Worm (Caenorhabditis elegans) whole organism, L1 larva: ENCODE results near the gene C04A11.2.

ENCODE experiments used
- C04F5.9 ChIP-seq: sonication (generic microtip); optimal IDR thresholded peaks from 2 replicates; lab custom pipeline; 2016; ENCODE audit warnings: missing genetic modification characterization, missing compliant biosample characterization
- C16A3.4 ChIP-seq: fragments of 150-350 bp; optimal IDR thresholded peaks from 2 replicates; lab custom pipeline; 2014; ENCODE audit warnings: missing biosample characterization, missing genetic modification characterization
- Y116A8C.19 ChIP-seq: sonication (generic microtip); optimal IDR thresholded peaks from 2 replicates; lab custom pipeline; 2016; ENCODE audit warnings: missing compliant biosample characterization, missing genetic modification characterization, borderline replicate concordance
- alr-1 ChIP-seq: fragments of 200-800 bp; sonication (Bioruptor generic); optimal IDR thresholded peaks from 2 replicates; lab custom pipeline; 2018; ENCODE audit warnings: borderline replicate concordance, mild to moderate bottlenecking, missing genetic modification characterization, missing compliant biosample characterization
- aly-2 ChIP-seq: fragments of 150-350 bp; optimal IDR thresholded peaks from 2 replicates; lab custom pipeline; 2014; ENCODE audit warnings: missing biosample characterization, missing genetic modification characterization
- blmp-1 ChIP-seq: fragments of 150-350 bp; optimal IDR thresholded peaks from 2 replicates; lab custom pipeline; 2014; ENCODE audit warnings: missing biosample characterization, missing genetic modification characterization
- ceh-63 ChIP-seq: fragments of 200-800 bp; sonication (Bioruptor generic); optimal IDR thresholded peaks from 2 replicates; lab custom pipeline; 2018; ENCODE audit warnings: mild to moderate bottlenecking, missing genetic modification characterization, missing compliant biosample characterization
- ceh-8 ChIP-seq: fragments of 200-800 bp; sonication (Bioruptor generic); optimal IDR thresholded peaks from 2 replicates; lab custom pipeline; 2018; ENCODE audit warnings: mild to moderate bottlenecking, missing genetic modification characterization, moderate library complexity, missing compliant biosample characterization
- ceh-88 ChIP-seq: fragments of 200-800 bp; sonication (Bioruptor generic); IDR thresholded peaks from 2 replicates; pipeline ENCODE4 v1.3.6; 2022; ENCODE audit warnings: missing genetic modification characterization, missing compliant biosample characterization
- efl-1 ChIP-seq, 4 experiments: fragments of 150-350 bp; optimal IDR thresholded peaks in 3 of 4; peaks in 1 of 4; 1 replicate in 1 of 4; 2 replicates in 3 of 4; lab custom pipeline; 2014; ENCODE audit warnings: missing biosample characterization in 2 of 4, missing genetic modification characterization in 2 of 4, missing genetic modification reagents in 2 of 4
- efl-3 ChIP-seq: fragments of 200-800 bp; sonication (Bioruptor generic); optimal IDR thresholded peaks from 2 replicates; lab custom pipeline; 2018; ENCODE audit warnings: mild to moderate bottlenecking, missing genetic modification characterization, missing compliant biosample characterization
- elt-2 ChIP-seq: sonication (generic microtip); optimal IDR thresholded peaks from 2 replicates; lab custom pipeline; 2016; ENCODE audit warnings: missing genetic modification characterization, mild to moderate bottlenecking, inconsistent platforms, missing compliant biosample characterization, missing genetic modification reagents
- elt-3 ChIP-seq, 6 experiments: fragments of 150-350 bp in 1 of 6; sonication (generic microtip); optimal IDR thresholded peaks; 2 replicates each; lab custom pipeline; 2017 to 2018; ENCODE audit warnings: missing biosample characterization in 6 of 6, missing genetic modification characterization in 6 of 6, inconsistent platforms in 1 of 6
- ets-5 ChIP-seq: fragments of 200-800 bp; sonication (Bioruptor generic); IDR thresholded peaks from 2 replicates; pipeline ENCODE4 v1.3.6; 2022; ENCODE audit warnings: missing genetic modification characterization, missing compliant biosample characterization
- fkh-8 ChIP-seq: sonication (generic microtip); optimal IDR thresholded peaks from 2 replicates; lab custom pipeline; 2016; ENCODE audit warnings: mild to moderate bottlenecking, missing genetic modification characterization, missing compliant biosample characterization
- grh-1 ChIP-seq: fragments of 200-800 bp; sonication (Bioruptor generic); IDR thresholded peaks from 2 replicates; pipeline ENCODE4 v1.3.6; 2022; ENCODE audit warnings: missing genetic modification reagents, missing genetic modification characterization, missing compliant biosample characterization
- hlh-17 ChIP-seq: fragments of 200-800 bp; sonication (Bioruptor generic); optimal IDR thresholded peaks from 2 replicates; lab custom pipeline; 2018; ENCODE audit warnings: missing genetic modification characterization, mild to moderate bottlenecking, missing compliant biosample characterization, moderate library complexity, borderline replicate concordance
- hpl-2 ChIP-seq: fragments of 150-350 bp; optimal IDR thresholded peaks from 2 replicates; lab custom pipeline; 2014; ENCODE audit warnings: missing biosample characterization, missing genetic modification reagents, missing genetic modification characterization
- isw-1 ChIP-seq: fragments of 200-800 bp; sonication (Bioruptor generic); IDR thresholded peaks from 2 replicates; pipeline ENCODE4 v1.3.6; 2022; ENCODE audit warnings: missing genetic modification characterization, missing compliant biosample characterization
- lin-13 ChIP-seq: fragments of 150-350 bp; optimal IDR thresholded peaks from 2 replicates; lab custom pipeline; 2014; ENCODE audit warnings: missing biosample characterization, missing genetic modification reagents, missing genetic modification characterization
- lin-14 ChIP-seq: fragments of 200-800 bp; sonication (Bioruptor generic); optimal IDR thresholded peaks from 2 replicates; lab custom pipeline; 2018; ENCODE audit warnings: mild to moderate bottlenecking, missing genetic modification characterization, moderate library complexity, missing compliant biosample characterization
- lin-15B ChIP-seq: fragments of 150-350 bp; sonication (generic microtip); optimal IDR thresholded peaks from 3 replicates; lab custom pipeline; 2014; ENCODE audit warnings: missing biosample characterization, missing genetic modification characterization
- lin-35 ChIP-seq, 2 experiments: fragments of 150-350 bp; optimal IDR thresholded peaks; 2 replicates each; lab custom pipeline; 2014; ENCODE audit warnings: missing biosample characterization in 2 of 2, missing genetic modification characterization in 2 of 2, missing genetic modification reagents in 2 of 2
- lir-3 ChIP-seq: sonication (generic microtip); optimal IDR thresholded peaks from 2 replicates; lab custom pipeline; 2016; ENCODE audit warnings: mild to moderate bottlenecking, missing genetic modification characterization, moderate library complexity, missing compliant biosample characterization; ENCODE audit not compliant: poor library complexity
- lsy-2 ChIP-seq, 2 experiments: fragments of 150-350 bp; optimal IDR thresholded peaks; 2 replicates each; lab custom pipeline; 2014; ENCODE audit warnings: missing biosample characterization in 2 of 2, missing genetic modification characterization in 2 of 2
- mdl-1 ChIP-seq, 2 experiments: fragments of 150-350 bp; optimal IDR thresholded peaks; 2 replicates each; lab custom pipeline; 2014 to 2017; ENCODE audit warnings: missing biosample characterization in 2 of 2, missing genetic modification characterization in 2 of 2, inconsistent platforms in 1 of 2
- mef-2 ChIP-seq: fragments of 150-350 bp; optimal IDR thresholded peaks from 2 replicates; lab custom pipeline; 2014; ENCODE audit warnings: missing biosample characterization, missing genetic modification characterization
- mep-1 ChIP-seq: fragments of 150-350 bp; optimal IDR thresholded peaks from 2 replicates; lab custom pipeline; 2014; ENCODE audit warnings: missing biosample characterization, missing genetic modification characterization
- nhr-11 ChIP-seq: fragments of 150-350 bp; optimal IDR thresholded peaks from 2 replicates; lab custom pipeline; 2014; ENCODE audit warnings: missing biosample characterization, missing genetic modification characterization
- nhr-12 ChIP-seq: sonication (generic microtip); optimal IDR thresholded peaks from 2 replicates; lab custom pipeline; 2017; ENCODE audit warnings: missing biosample characterization, missing genetic modification characterization
- nhr-20 ChIP-seq: sonication (generic microtip); optimal IDR thresholded peaks from 2 replicates; lab custom pipeline; 2016; ENCODE audit warnings: mild to moderate bottlenecking, missing genetic modification characterization, missing compliant biosample characterization
- nhr-47 ChIP-seq: sonication (generic microtip); optimal IDR thresholded peaks from 2 replicates; lab custom pipeline; 2016; ENCODE audit warnings: mild to moderate bottlenecking, missing genetic modification characterization, moderate library complexity, missing compliant biosample characterization
- nhr-71 ChIP-seq: sonication (generic microtip); optimal IDR thresholded peaks from 2 replicates; lab custom pipeline; 2016; ENCODE audit warnings: mild to moderate bottlenecking, missing genetic modification characterization, moderate library complexity, missing compliant biosample characterization
- nhr-84 ChIP-seq: sonication (generic microtip); optimal IDR thresholded peaks from 2 replicates; lab custom pipeline; 2017; ENCODE audit warnings: missing biosample characterization, missing genetic modification characterization
- nhr-85 ChIP-seq: sonication (generic microtip); peaks from one replicate; lab custom pipeline; 2016; ENCODE audit warnings: missing genetic modification characterization, inconsistent platforms, missing compliant biosample characterization
- nhr-90 ChIP-seq: sonication (generic microtip); optimal IDR thresholded peaks from 2 replicates; lab custom pipeline; 2016; ENCODE audit warnings: mild to moderate bottlenecking, missing genetic modification characterization, missing compliant biosample characterization; ENCODE audit not compliant: poor library complexity
- pag-3 ChIP-seq: sonication (generic microtip); optimal IDR thresholded peaks from 2 replicates; lab custom pipeline; 2017; ENCODE audit warnings: missing genetic modification characterization, mild to moderate bottlenecking, missing compliant biosample characterization, antibody characterized with exemption, borderline replicate concordance; ENCODE audit not compliant: insufficient read depth
- pax-3 ChIP-seq: fragments of 200-800 bp; sonication (Bioruptor generic); optimal IDR thresholded peaks from 2 replicates; lab custom pipeline; 2018; ENCODE audit warnings: mild to moderate bottlenecking, missing genetic modification characterization, moderate library complexity, missing compliant biosample characterization
- pqm-1 ChIP-seq: sonication (generic microtip); optimal IDR thresholded peaks from 3 replicates; lab custom pipeline; 2017; ENCODE audit warnings: missing biosample characterization, missing genetic modification characterization
- rnt-1 ChIP-seq: sonication (generic microtip); optimal IDR thresholded peaks from 2 replicates; lab custom pipeline; 2016; ENCODE audit warnings: mild to moderate bottlenecking, missing genetic modification characterization, moderate library complexity, missing compliant biosample characterization
- skn-1 ChIP-seq: fragments of 150-350 bp; optimal IDR thresholded peaks from 2 replicates; lab custom pipeline; 2014; ENCODE audit warnings: missing biosample characterization, missing genetic modification characterization
- snu-23 ChIP-seq: sonication (generic microtip); optimal IDR thresholded peaks from 2 replicates; lab custom pipeline; 2016; ENCODE audit warnings: missing genetic modification characterization, missing compliant biosample characterization
- sox-4 ChIP-seq: sonication (generic microtip); optimal IDR thresholded peaks from 2 replicates; lab custom pipeline; 2016; ENCODE audit warnings: missing genetic modification characterization, missing compliant biosample characterization
- swsn-7 ChIP-seq: sonication (generic microtip); optimal IDR thresholded peaks from 2 replicates; lab custom pipeline; 2016; ENCODE audit warnings: missing genetic modification characterization, missing compliant biosample characterization
- tbx-2 ChIP-seq: sonication (generic microtip); optimal IDR thresholded peaks from 2 replicates; lab custom pipeline; 2016; ENCODE audit warnings: missing genetic modification characterization, missing compliant biosample characterization
- unc-130 ChIP-seq: fragments of 150-350 bp; optimal IDR thresholded peaks from 2 replicates; lab custom pipeline; 2017; ENCODE audit warnings: missing biosample characterization, missing genetic modification characterization, inconsistent platforms
- unc-86 ChIP-seq: sonication (generic microtip); optimal IDR thresholded peaks from 2 replicates; lab custom pipeline; 2016; ENCODE audit warnings: missing genetic modification characterization, missing compliant biosample characterization
- unc-98 ChIP-seq: fragments of 200-800 bp; sonication (Bioruptor generic); IDR thresholded peaks from 2 replicates; pipeline ENCODE4 v1.3.6; 2022; ENCODE audit warnings: missing genetic modification characterization, missing compliant biosample characterization
- vab-15 ChIP-seq: sonication (generic microtip); optimal IDR thresholded peaks from 2 replicates; lab custom pipeline; 2017; ENCODE audit warnings: missing genotype, mild to moderate bottlenecking, missing genetic modification characterization, missing compliant biosample characterization
- xbp-1 ChIP-seq: sonication (generic microtip); optimal IDR thresholded peaks from 2 replicates; lab custom pipeline; 2016; ENCODE audit warnings: missing genetic modification characterization, missing compliant biosample characterization
- zag-1 ChIP-seq: fragments of 150-350 bp; optimal IDR thresholded peaks from 2 replicates; lab custom pipeline; 2014; ENCODE audit warnings: missing biosample characterization, missing genetic modification characterization
- zip-4 ChIP-seq: fragments of 200-800 bp; sonication (Bioruptor generic); optimal IDR thresholded peaks from 2 replicates; lab custom pipeline; 2018; ENCODE audit warnings: mild to moderate bottlenecking, missing genetic modification characterization, moderate library complexity, missing compliant biosample characterization

The C04A11.2 gene

DNA sequence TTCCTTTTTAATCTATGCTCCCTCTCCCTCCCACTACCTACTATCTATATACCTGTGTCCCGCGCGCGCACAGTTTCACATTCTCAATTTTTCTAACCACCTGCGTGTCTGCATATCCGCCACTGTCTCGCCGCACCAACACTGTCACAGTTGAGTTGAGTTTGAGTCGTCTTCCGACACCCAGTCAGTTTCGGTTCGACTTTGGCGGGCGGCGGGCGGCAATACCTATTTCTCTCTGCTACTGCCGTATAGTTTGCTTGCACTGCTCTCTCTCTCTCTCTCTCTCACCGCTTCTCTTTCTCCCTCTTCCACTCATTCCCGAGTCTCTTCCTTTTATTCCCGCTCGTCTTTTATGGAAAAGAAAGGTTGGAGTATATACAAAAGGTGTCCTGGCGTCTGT is 6.8 kb upstream of the C04A11.2 start (continued):
- TF ChIP-seq lin-15B (tag; lab: Kevin White, UChicago): no peak
- TF ChIP-seq unc-98 (GFP tag; lab: Robert Waterston, UW): no peak
- TF ChIP-seq hlh-17: no peak
- TF ChIP-seq pqm-1 (tag; lab: Kevin White, UChicago): no peak
- TF ChIP-seq pax-3 (tag; lab: Kevin White, UChicago): no peak
- no peak for TF ChIP-seq isw-1 (GFP tag; lab: Robert Waterston, UW)
- no peak for TF ChIP-seq mef-2 (tag; lab: Kevin White, UChicago)
- no peak for TF ChIP-seq fkh-8 (tag; lab: Kevin White, UChicago)
- no peak for TF ChIP-seq rnt-1
- no peak for TF ChIP-seq zag-1 (tag; lab: Kevin White, UChicago)
- TF ChIP-seq ceh-8: no peak
- no peak for TF ChIP-seq hpl-2 (GFP tag; lab: Kevin White, UChicago)
- no peak for TF ChIP-seq aly-2
- TF ChIP-seq C16A3.4 (tag; lab: Kevin White, UChicago): no peak
- peak in 1 of 2 experiments; percentile 27 for TF ChIP-seq lin-35 (GFP tag; optimal IDR thresholded peaks at IDR 0.05; lab: Kevin White, UChicago)
- TF ChIP-seq nhr-20 (tag; lab: Kevin White, UChicago): peak; percentile 43
- TF ChIP-seq efl-3 (GFP tag; lab: Kevin White, UChicago): no peak
- TF ChIP-seq lir-3 (tag; lab: Kevin White, UChicago): no peak
- peak; percentile 1 for TF ChIP-seq skn-1 (tag; lab: Kevin White, UChicago)
- TF ChIP-seq ets-5: no peak
- TF ChIP-seq xbp-1 (tag; lab: Kevin White, UChicago): no peak
- TF ChIP-seq ceh-88 (GFP tag; lab: Robert Waterston, UW): no peak
- TF ChIP-seq Y116A8C.19 (tag; lab: Kevin White, UChicago): no peak
- TF ChIP-seq mdl-1 (tag; optimal IDR thresholded peaks at IDR 0.05; lab: Kevin White, UChicago): peak in 1 of 2 experiments; percentile 6
- TF ChIP-seq alr-1 (tag; lab: Kevin White, UChicago): no peak
- TF ChIP-seq unc-130 (tag; lab: Kevin White, UChicago): no peak
- no peak for TF ChIP-seq nhr-12
- no peak for TF ChIP-seq nhr-84
- TF ChIP-seq grh-1: no peak
- TF ChIP-seq sox-4 (tag; lab: Kevin White, UChicago): no peak
- no peak for TF ChIP-seq lin-13 (GFP tag; lab: Kevin White, UChicago)
- TF ChIP-seq nhr-11 (tag; lab: Kevin White, UChicago): no peak
- no peak for TF ChIP-seq unc-86 (tag; lab: Kevin White, UChicago)

ce11 chrX:13672622-13673021 is 4.0 kb upstream of the C04A11.2 start:
- TF ChIP-seq elt-3 (tag; optimal IDR thresholded peaks at IDR 0.05; lab: Kevin White, UChicago) (peak in 2 of 6 experiments; percentile 4 to 63), mep-1 (tag; lab: Kevin White, UChicago) (no peak), nhr-90 (tag; lab: Kevin White, UChicago) (peak; percentile 26), nhr-20 (tag; lab: Kevin White, UChicago) (peak; percentile 15), snu-23 (peak; percentile 55), lin-35 (GFP tag; optimal IDR thresholded peaks at IDR 0.05; lab: Kevin White, UChicago) (peak in 1 of 2 experiments; percentile 38), lin-14 (GFP tag; lab: Kevin White, UChicago) (peak; percentile 65), nhr-85 (tag; lab: Kevin White, UChicago) (peak; percentile 69), C04F5.9 (tag; lab: Kevin White, UChicago) (no peak), aly-2 (no peak), lsy-2 (tag; optimal IDR thresholded peaks at IDR 0.05; lab: Kevin White, UChicago) (peak in 1 of 2 experiments; percentile 27), pag-3 (tag; lab: Kevin White, UChicago) (peak; percentile 63), hlh-17 (no peak), efl-1 (optimal IDR thresholded peaks at IDR 0.05; lab: Kevin White, UChicago) (no peak), efl-1 (GFP tag; optimal IDR thresholded peaks at IDR 0.05 in 1 of 2; lab: Kevin White, UChicago) (peak in 1 of 2 experiments; percentile 26), ceh-63 (GFP tag; lab: Kevin White, UChicago) (no peak), blmp-1 (tag; lab: Kevin White, UChicago) (peak; percentile 75), tbx-2 (tag; lab: Kevin White, UChicago) (no peak), elt-2 (tag; lab: Kevin White, UChicago) (peak; percentile 24), swsn-7 (no peak), nhr-71 (tag; lab: Kevin White, UChicago) (peak; percentile 13), nhr-47 (tag; lab: Kevin White, UChicago) (no peak), vab-15 (tag; lab: Kevin White, UChicago) (no peak), zip-4 (GFP tag; lab: Kevin White, UChicago) (no peak), pax-3 (tag; lab: Kevin White, UChicago) (no peak)
